Worm (Caenorhabditis elegans) whole organism, young adult: ENCODE data around the gene F45E1.4.

Experiments
- B0019.2 ChIP-seq: fragments of 200-800 bp; sonication (Bioruptor generic); conservative IDR thresholded peaks from 2 replicates; pipeline ENCODE4 v1.3.6; 2022; ENCODE audit warnings: missing genetic modification reagents, missing genetic modification characterization, missing compliant biosample characterization
- B0035.1 ChIP-seq: sonication (generic microtip); optimal IDR thresholded peaks from 2 replicates; lab custom pipeline; 2016; ENCODE audit warnings: missing genetic modification characterization, mild to moderate bottlenecking, missing compliant biosample characterization, missing genotype, missing genetic modification reagents
- B0336.3 ChIP-seq: fragments of 200-800 bp; sonication (Bioruptor generic); IDR thresholded peaks from 2 replicates; pipeline ENCODE4 v1.3.6; 2022; ENCODE audit warnings: missing genetic modification characterization, missing compliant biosample characterization
- D2030.7 ChIP-seq: fragments of 200-800 bp; sonication (Bioruptor generic); IDR thresholded peaks from 2 replicates; pipeline ENCODE4 v1.3.6; 2022; ENCODE audit warnings: missing genetic modification reagents, missing genetic modification characterization, missing compliant biosample characterization
- F22D6.2 ChIP-seq: sonication (generic microtip); optimal IDR thresholded peaks from 2 replicates; lab custom pipeline; 2016; ENCODE audit warnings: mild to moderate bottlenecking, missing genetic modification characterization, missing compliant biosample characterization
- F55B11.4 ChIP-seq: sonication (generic microtip); optimal IDR thresholded peaks from 2 replicates; lab custom pipeline; 2016; ENCODE audit warnings: missing compliant biosample characterization, missing genetic modification characterization, borderline replicate concordance; ENCODE audit not compliant: insufficient read depth
- T07F8.4 ChIP-seq: sonication (generic microtip); optimal IDR thresholded peaks from 2 replicates; lab custom pipeline; 2016; ENCODE audit warnings: mild to moderate bottlenecking, missing genetic modification characterization, moderate library complexity, missing compliant biosample characterization
- T26A5.8 ChIP-seq: sonication (generic microtip); optimal IDR thresholded peaks from 2 replicates; lab custom pipeline; 2016; ENCODE audit warnings: missing genetic modification characterization, missing compliant biosample characterization
- Y79H2A.3 ChIP-seq: fragments of 200-800 bp; sonication (Bioruptor generic); conservative IDR thresholded peaks from 2 replicates; pipeline ENCODE4 v1.3.6; 2022; ENCODE audit warnings: missing genetic modification reagents, missing genetic modification characterization, missing compliant biosample characterization
- ZK185.1 ChIP-seq: sonication (generic microtip); optimal IDR thresholded peaks from 2 replicates; lab custom pipeline; 2016; ENCODE audit warnings: mild to moderate bottlenecking, missing genetic modification characterization, missing compliant biosample characterization; ENCODE audit not compliant: poor library complexity, severe bottlenecking
- akir-1 ChIP-seq: fragments of 200-800 bp; sonication (Bioruptor generic); optimal IDR thresholded peaks from 2 replicates; lab custom pipeline; 2018; ENCODE audit warnings: mild to moderate bottlenecking, missing genetic modification characterization, moderate library complexity, missing compliant biosample characterization
- atf-7 ChIP-seq: sonication (generic microtip); optimal IDR thresholded peaks from 2 replicates; lab custom pipeline; 2017; ENCODE audit warnings: mild to moderate bottlenecking, missing genetic modification characterization, missing compliant biosample characterization
- attf-3 ChIP-seq: fragments of 200-800 bp; sonication (Bioruptor generic); conservative IDR thresholded peaks from 2 replicates; pipeline ENCODE4 v1.3.6; 2022; ENCODE audit warnings: missing genetic modification reagents, missing genetic modification characterization, missing compliant biosample characterization
- attf-5 ChIP-seq: fragments of 200-800 bp; sonication (Bioruptor generic); optimal IDR thresholded peaks from 2 replicates; lab custom pipeline; 2018; ENCODE audit warnings: mild to moderate bottlenecking, missing genetic modification characterization, missing compliant biosample characterization
- bed-1 ChIP-seq: fragments of 200-800 bp; sonication (Bioruptor generic); IDR thresholded peaks from 2 replicates; pipeline ENCODE4 v1.3.6; 2022; ENCODE audit warnings: missing genetic modification reagents, missing genetic modification characterization, missing compliant biosample characterization
- ccch-3 ChIP-seq: fragments of 200-800 bp; sonication (Bioruptor generic); optimal IDR thresholded peaks from 2 replicates; lab custom pipeline; 2018; ENCODE audit warnings: mild to moderate bottlenecking, missing genetic modification characterization, missing compliant biosample characterization
- ceh-100 ChIP-seq: fragments of 200-800 bp; sonication (Bioruptor generic); IDR thresholded peaks from 2 replicates; pipeline ENCODE4 v1.3.6; 2022; ENCODE audit warnings: missing genetic modification reagents, missing genetic modification characterization, missing compliant biosample characterization
- ceh-40 ChIP-seq: fragments of 200-800 bp; sonication (Bioruptor generic); IDR thresholded peaks from 2 replicates; pipeline ENCODE4 v1.3.6; 2022; ENCODE audit warnings: missing genetic modification characterization, missing compliant biosample characterization
- die-1 ChIP-seq: sonication (generic microtip); optimal IDR thresholded peaks from 2 replicates; lab custom pipeline; 2016; ENCODE audit warnings: missing genotype, mild to moderate bottlenecking, missing genetic modification characterization, missing compliant biosample characterization
- dpl-1 ChIP-seq: fragments of 150-350 bp; optimal IDR thresholded peaks from 2 replicates; lab custom pipeline; 2014; ENCODE audit warnings: missing biosample characterization, missing genetic modification reagents, missing genetic modification characterization
- ekl-4 ChIP-seq: fragments of 200-800 bp; sonication (Bioruptor generic); IDR thresholded peaks from 2 replicates; pipeline ENCODE4 v1.3.6; 2022; ENCODE audit warnings: missing genetic modification reagents, missing genetic modification characterization, missing compliant biosample characterization
- ets-4 ChIP-seq: fragments of 200-800 bp; sonication (Bioruptor generic); optimal IDR thresholded peaks from 2 replicates; lab custom pipeline; 2018; ENCODE audit warnings: mild to moderate bottlenecking, missing genetic modification characterization, missing compliant biosample characterization
- fkh-3 ChIP-seq: sonication (generic microtip); optimal IDR thresholded peaks from 2 replicates; lab custom pipeline; 2016; ENCODE audit warnings: mild to moderate bottlenecking, missing genetic modification characterization, missing compliant biosample characterization
- gei-17 ChIP-seq: fragments of 200-800 bp; sonication (Bioruptor generic); optimal IDR thresholded peaks from 2 replicates; lab custom pipeline; 2018; ENCODE audit warnings: mild to moderate bottlenecking, missing genetic modification characterization, missing compliant biosample characterization
- him-1 ChIP-seq: sonication (generic microtip); optimal IDR thresholded peaks from 2 replicates; lab custom pipeline; 2016; ENCODE audit warnings: missing genotype, missing genetic modification reagents, missing genetic modification characterization, missing compliant biosample characterization
- hlh-12 ChIP-seq: sonication (generic microtip); optimal IDR thresholded peaks from 2 replicates; lab custom pipeline; 2016; ENCODE audit warnings: missing genetic modification characterization, missing compliant biosample characterization
- hmg-1.2 ChIP-seq: fragments of 200-800 bp; sonication (Bioruptor generic); IDR thresholded peaks from 2 replicates; pipeline ENCODE4 v1.3.6; 2022; ENCODE audit warnings: missing genetic modification reagents, missing genetic modification characterization, missing compliant biosample characterization
- hsf-1 ChIP-seq: fragments of 200-800 bp; sonication (Bioruptor generic); IDR thresholded peaks from 2 replicates; pipeline ENCODE4 v1.3.6; 2022; ENCODE audit warnings: missing genetic modification reagents, missing genetic modification characterization, missing compliant biosample characterization
- lin-26 ChIP-seq: fragments of 200-800 bp; sonication (Bioruptor generic); IDR thresholded peaks from 2 replicates; pipeline ENCODE4 v1.3.6; 2022; ENCODE audit warnings: missing genetic modification reagents, missing genetic modification characterization, missing compliant biosample characterization
- lin-35 ChIP-seq, 3 experiments: fragments of 150-350 bp in 2 of 3; sonication (generic microtip) in 1 of 3; optimal IDR thresholded peaks; 2 replicates each; lab custom pipeline; 2014 to 2018; ENCODE audit warnings: missing biosample characterization in 3 of 3, missing genetic modification characterization in 3 of 3, missing genetic modification reagents in 3 of 3
- lir-1 ChIP-seq: fragments of 200-800 bp; sonication (Bioruptor generic); conservative IDR thresholded peaks from 2 replicates; pipeline ENCODE4 v1.3.6; 2022; ENCODE audit warnings: missing genetic modification reagents, missing genetic modification characterization, missing compliant biosample characterization
- madf-6 ChIP-seq: fragments of 200-800 bp; sonication (Bioruptor generic); IDR thresholded peaks from 2 replicates; pipeline ENCODE4 v1.3.6; 2022; ENCODE audit warnings: missing genetic modification reagents, missing genetic modification characterization, missing compliant biosample characterization
- mcd-1 ChIP-seq: fragments of 200-800 bp; sonication (Bioruptor generic); IDR thresholded peaks from 2 replicates; pipeline ENCODE4 v1.3.6; 2022; ENCODE audit warnings: missing genetic modification reagents, missing genetic modification characterization, missing compliant biosample characterization
- mel-28 ChIP-seq: sonication (generic microtip); optimal IDR thresholded peaks from 2 replicates; lab custom pipeline; 2016; ENCODE audit warnings: borderline replicate concordance, mild to moderate bottlenecking, missing genetic modification characterization, missing compliant biosample characterization
- mxl-1 ChIP-seq: sonication (generic microtip); optimal IDR thresholded peaks from 2 replicates; lab custom pipeline; 2016; ENCODE audit warnings: missing genetic modification characterization, missing compliant biosample characterization
- nfya-2 ChIP-seq: fragments of 200-800 bp; sonication (Bioruptor generic); IDR thresholded peaks from 2 replicates; pipeline ENCODE4 v1.3.6; 2022; ENCODE audit warnings: missing genetic modification reagents, missing genetic modification characterization, missing compliant biosample characterization
- nfyb-1 ChIP-seq: fragments of 200-800 bp; sonication (Bioruptor generic); IDR thresholded peaks from 2 replicates; pipeline ENCODE4 v1.3.6; 2022; ENCODE audit warnings: missing genetic modification reagents, missing genetic modification characterization, missing compliant biosample characterization
- nhr-27 ChIP-seq: fragments of 200-800 bp; sonication (Bioruptor generic); optimal IDR thresholded peaks from 2 replicates; lab custom pipeline; 2018; ENCODE audit warnings: mild to moderate bottlenecking, missing genetic modification characterization, moderate library complexity, missing compliant biosample characterization
- nhr-80 ChIP-seq: sonication (generic microtip); optimal IDR thresholded peaks from 2 replicates; lab custom pipeline; 2016; ENCODE audit warnings: missing genetic modification characterization, missing compliant biosample characterization
- pha-4 ChIP-seq: fragments of 150-350 bp; sonication (generic microtip); optimal IDR thresholded peaks from 2 replicates; lab custom pipeline; 2014; ENCODE audit warnings: missing biosample characterization, missing genetic modification reagents, missing genetic modification characterization
- rec-8 ChIP-seq, 2 experiments: sonication (generic microtip); optimal IDR thresholded peaks; 2 replicates each; lab custom pipeline; 2016; ENCODE audit warnings: mild to moderate bottlenecking in 2 of 2, missing genetic modification characterization in 2 of 2, missing genetic modification reagents in 2 of 2, missing genotype in 2 of 2, missing biosample characterization in 1 of 2, missing compliant biosample characterization in 1 of 2, moderate library complexity in 1 of 2
- snpc-1.1 ChIP-seq: sonication (generic microtip); optimal IDR thresholded peaks from 2 replicates; lab custom pipeline; 2017; ENCODE audit warnings: missing genetic modification characterization, mild to moderate bottlenecking, missing compliant biosample characterization, antibody characterized with exemption, moderate library complexity, missing genotype, missing genetic modification reagents; ENCODE audit not compliant: insufficient read depth
- somi-1 ChIP-seq: fragments of 200-800 bp; sonication (Bioruptor generic); optimal IDR thresholded peaks from 2 replicates; lab custom pipeline; 2018; ENCODE audit warnings: mild to moderate bottlenecking, missing genetic modification characterization, missing compliant biosample characterization
- tbp1 ChIP-seq: fragments of 200-800 bp; sonication (Bioruptor generic); optimal IDR thresholded peaks from 2 replicates; lab custom pipeline; 2018; ENCODE audit warnings: mild to moderate bottlenecking, missing genetic modification characterization, missing compliant biosample characterization
- unc-130 ChIP-seq: sonication (generic microtip); optimal IDR thresholded peaks from 2 replicates; lab custom pipeline; 2016; ENCODE audit warnings: missing genetic modification reagents, missing genetic modification characterization, missing compliant biosample characterization
- xnd-1 ChIP-seq: sonication (generic microtip); optimal IDR thresholded peaks from 2 replicates; lab custom pipeline; 2016; ENCODE audit warnings: missing genotype, missing genetic modification reagents, missing genetic modification characterization, missing compliant biosample characterization

The F45E1.4 gene

ce11 chrX:7951578-7951977 lies 34.2 kb upstream of the F45E1.4 start (continued):
- TF ChIP-seq nfya-2 (GFP tag; lab: Robert Waterston, UW) = no peak
- TF ChIP-seq gei-17 = peak; percentile 45
- peak; percentile 42 for TF ChIP-seq akir-1
- TF ChIP-seq ccch-3 (GFP tag; lab: Kevin White, UChicago) = no peak
- no peak for TF ChIP-seq D2030.7 (GFP tag; lab: Robert Waterston, UW)
- TF ChIP-seq ceh-100 (GFP tag; lab: Robert Waterston, UW) = no peak
- no peak for TF ChIP-seq unc-130 (GFP tag; lab: Kevin White, UChicago)
- TF ChIP-seq hlh-12 (tag; lab: Kevin White, UChicago) = no peak
- no peak for TF ChIP-seq rec-8 (tag; optimal IDR thresholded peaks at IDR 0.05; lab: Kevin White, UChicago)
- no peak for TF ChIP-seq T26A5.8 (tag; lab: Kevin White, UChicago)
- peak; percentile 95 for TF ChIP-seq hmg-1.2 (GFP tag; lab: Robert Waterston, UW)
- no peak for TF ChIP-seq fkh-3 (tag; lab: Kevin White, UChicago)
- no peak for TF ChIP-seq madf-6
- no peak for TF ChIP-seq die-1 (tag; lab: Kevin White, UChicago)
- TF ChIP-seq mcd-1 = peak; percentile 46
- no peak for TF ChIP-seq F55B11.4 (tag; lab: Kevin White, UChicago)
- TF ChIP-seq hsf-1 = no peak
- no peak for TF ChIP-seq xnd-1
- TF ChIP-seq B0019.2 (GFP tag; lab: Robert Waterston, UW) = no peak
- peak; percentile 34 for TF ChIP-seq ZK185.1
- no peak for TF ChIP-seq him-1 (tag; lab: Kevin White, UChicago)
- TF ChIP-seq attf-3 (GFP tag; lab: Robert Waterston, UW) = no peak
- peak; percentile 89 for TF ChIP-seq atf-7 (tag; lab: Kevin White, UChicago)
- peak; percentile 56 for TF ChIP-seq ets-4 (GFP tag; lab: Kevin White, UChicago)
- peak in 1 of 3 experiments; percentile 29 for TF ChIP-seq lin-35 (GFP tag; optimal IDR thresholded peaks at IDR 0.05; lab: Kevin White, UChicago)
- TF ChIP-seq F22D6.2 (tag; lab: Kevin White, UChicago) = no peak
- peak; percentile 91 for TF ChIP-seq nfyb-1 (GFP tag; lab: Robert Waterston, UW)
- TF ChIP-seq B0336.3 = peak; percentile 80; the same call in 1 of the 2 replicates

ce11 chrX:7952226-7953062 lies 33.3 kb upstream of the F45E1.4 start:
- TF ChIP-seq lin-26 (GFP tag; lab: Robert Waterston, UW) = peak; percentile 59; the same call in 1 of the 2 replicates
- TF ChIP-seq nhr-80 (tag; lab: Kevin White, UChicago) = peak; percentile 10
- no peak for TF ChIP-seq snpc-1.1 (tag; lab: Kevin White, UChicago)
- TF ChIP-seq dpl-1 (GFP tag; lab: Kevin White, UChicago) = no peak
- TF ChIP-seq ceh-40 (GFP tag; lab: Robert Waterston, UW) = no peak
- no peak for TF ChIP-seq mxl-1 (tag; lab: Kevin White, UChicago)
- no peak for TF ChIP-seq bed-1 (GFP tag; lab: Robert Waterston, UW)
- TF ChIP-seq ekl-4 (GFP tag; lab: Robert Waterston, UW) = no peak
- TF ChIP-seq ZK185.1 = no peak
- TF ChIP-seq attf-5 = no peak
- no peak for TF ChIP-seq hmg-1.2 (GFP tag; lab: Robert Waterston, UW)
- no peak for TF ChIP-seq pha-4
- TF ChIP-seq T07F8.4 = no peak
- TF ChIP-seq lir-1 (GFP tag; lab: Robert Waterston, UW) = no peak
- TF ChIP-seq mel-28 (tag; lab: Kevin White, UChicago) = no peak
- no peak for TF ChIP-seq Y79H2A.3
- no peak for TF ChIP-seq B0035.1
- TF ChIP-seq nfyb-1 (GFP tag; lab: Robert Waterston, UW) = peak; percentile 41; the same call in 1 of the 2 replicates
- TF ChIP-seq somi-1 (GFP tag; lab: Kevin White, UChicago) = no peak
- no peak for TF ChIP-seq nhr-27 (tag; lab: Kevin White, UChicago)
- TF ChIP-seq B0019.2 (GFP tag; lab: Robert Waterston, UW) = no peak
- no peak for TF ChIP-seq tbp1 (GFP tag; lab: Kevin White, UChicago)
- no peak for TF ChIP-seq F22D6.2 (tag; lab: Kevin White, UChicago)
